Worm (Caenorhabditis elegans): ENCODE results near the gene R02D5.6.

DNA sequence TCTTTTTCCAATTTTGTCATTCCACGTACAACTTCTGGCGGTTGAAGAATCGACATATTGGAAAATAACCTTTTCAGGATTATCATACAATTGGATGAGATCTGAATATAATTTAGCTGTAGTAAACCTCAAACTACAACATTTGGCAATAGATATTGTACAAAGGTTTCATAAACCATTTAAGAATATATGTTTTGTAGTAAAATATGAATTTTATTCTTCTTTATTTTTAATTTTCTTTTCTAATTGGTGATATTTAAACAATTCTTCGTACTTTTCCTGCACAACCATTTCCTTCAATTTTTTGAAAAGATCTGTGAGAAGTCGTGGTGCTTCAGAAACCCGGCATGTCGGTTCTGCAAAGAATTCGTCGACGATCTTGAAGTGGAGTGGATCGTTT, 3.1 kb upstream of the R02D5.6 start, which contains the start of gene C53A5.17:
- TF ChIP-seq snpc-4 (tag; optimal IDR thresholded peaks at IDR 0.05) = no peak
- TF ChIP-seq unc-62 (GFP tag; optimal IDR thresholded peaks at IDR 0.05) = no peak
- TF ChIP-seq nhr-76 (tag; optimal IDR thresholded peaks at IDR 0.05) = no peak
- no peak for TF ChIP-seq flh-1 (GFP tag; optimal IDR thresholded peaks at IDR 0.05)
- no peak for TF ChIP-seq unc-39 (tag; optimal IDR thresholded peaks at IDR 0.05)
- TF ChIP-seq nhr-237 (tag; optimal IDR thresholded peaks at IDR 0.05) = no peak
- TF ChIP-seq hlh-1 (tag; optimal IDR thresholded peaks at IDR 0.05) = no peak
- TF ChIP-seq mab-5 (tag; optimal IDR thresholded peaks at IDR 0.05) = no peak
- TF ChIP-seq mls-2 (tag; optimal IDR thresholded peaks at IDR 0.05) = no peak
- no peak for TF ChIP-seq elt-3 (tag; optimal IDR thresholded peaks at IDR 0.05)
- TF ChIP-seq nhr-12 (tag; optimal IDR thresholded peaks at IDR 0.05) = no peak
- TF ChIP-seq ceh-43 (GFP tag; optimal IDR thresholded peaks at IDR 0.05) = no peak
- TF ChIP-seq lin-13 (tag; optimal IDR thresholded peaks at IDR 0.05) = no peak
